Worm (Caenorhabditis elegans) whole organism, L1 larva: ENCODE measurements around the gene ZK856.7.

Experiments used
- C04F5.9 ChIP-seq: sonication (generic microtip); optimal IDR thresholded peaks from 2 replicates; lab custom pipeline; 2016; ENCODE audit warnings: missing genetic modification characterization, missing compliant biosample characterization
- C16A3.4 ChIP-seq: fragments of 150-350 bp; optimal IDR thresholded peaks from 2 replicates; lab custom pipeline; 2014; ENCODE audit warnings: missing biosample characterization, missing genetic modification characterization
- Y116A8C.19 ChIP-seq: sonication (generic microtip); optimal IDR thresholded peaks from 2 replicates; lab custom pipeline; 2016; ENCODE audit warnings: missing compliant biosample characterization, missing genetic modification characterization, borderline replicate concordance
- aha-1 ChIP-seq: fragments of 150-350 bp; optimal IDR thresholded peaks from 2 replicates; lab custom pipeline; 2014; ENCODE audit warnings: missing biosample characterization, missing genetic modification characterization
- alr-1 ChIP-seq: fragments of 200-800 bp; sonication (Bioruptor generic); optimal IDR thresholded peaks from 2 replicates; lab custom pipeline; 2018; ENCODE audit warnings: borderline replicate concordance, mild to moderate bottlenecking, missing genetic modification characterization, missing compliant biosample characterization
- blmp-1 ChIP-seq: fragments of 150-350 bp; optimal IDR thresholded peaks from 2 replicates; lab custom pipeline; 2014; ENCODE audit warnings: missing biosample characterization, missing genetic modification characterization
- ceh-63 ChIP-seq: fragments of 200-800 bp; sonication (Bioruptor generic); optimal IDR thresholded peaks from 2 replicates; lab custom pipeline; 2018; ENCODE audit warnings: mild to moderate bottlenecking, missing genetic modification characterization, missing compliant biosample characterization
- ceh-82 ChIP-seq, 3 experiments: fragments of 150-350 bp in 1 of 3; sonication (generic microtip) in 2 of 3; optimal IDR thresholded peaks; 2 replicates each; lab custom pipeline; 2014 to 2017; ENCODE audit warnings: missing biosample characterization in 3 of 3, missing genetic modification characterization in 3 of 3
- ceh-88 ChIP-seq: fragments of 200-800 bp; sonication (Bioruptor generic); IDR thresholded peaks from 2 replicates; pipeline ENCODE4 v1.3.6; 2022; ENCODE audit warnings: missing genetic modification characterization, missing compliant biosample characterization
- ceh-90 ChIP-seq: sonication (generic microtip); optimal IDR thresholded peaks from 2 replicates; lab custom pipeline; 2016; ENCODE audit warnings: missing genetic modification characterization, missing compliant biosample characterization
- efl-1 ChIP-seq, 4 experiments: fragments of 150-350 bp; optimal IDR thresholded peaks in 3 of 4; peaks in 1 of 4; 1 replicate in 1 of 4; 2 replicates in 3 of 4; lab custom pipeline; 2014; ENCODE audit warnings: missing biosample characterization in 2 of 4, missing genetic modification characterization in 2 of 4, missing genetic modification reagents in 2 of 4
- efl-3 ChIP-seq: fragments of 200-800 bp; sonication (Bioruptor generic); optimal IDR thresholded peaks from 2 replicates; lab custom pipeline; 2018; ENCODE audit warnings: mild to moderate bottlenecking, missing genetic modification characterization, missing compliant biosample characterization
- egl-27 ChIP-seq, 2 experiments: fragments of 150-350 bp in 1 of 2; sonication (generic microtip); optimal IDR thresholded peaks; 3 replicates each; lab custom pipeline; 2017 to 2018; ENCODE audit warnings: missing biosample characterization in 2 of 2, missing genetic modification characterization in 2 of 2, missing genetic modification reagents in 2 of 2
- elt-2 ChIP-seq: sonication (generic microtip); optimal IDR thresholded peaks from 2 replicates; lab custom pipeline; 2016; ENCODE audit warnings: missing genetic modification characterization, mild to moderate bottlenecking, inconsistent platforms, missing compliant biosample characterization, missing genetic modification reagents
- elt-3 ChIP-seq, 6 experiments: fragments of 150-350 bp in 1 of 6; sonication (generic microtip); optimal IDR thresholded peaks; 2 replicates each; lab custom pipeline; 2017 to 2018; ENCODE audit warnings: missing biosample characterization in 6 of 6, missing genetic modification characterization in 6 of 6, inconsistent platforms in 1 of 6
- ets-5 ChIP-seq: fragments of 200-800 bp; sonication (Bioruptor generic); IDR thresholded peaks from 2 replicates; pipeline ENCODE4 v1.3.6; 2022; ENCODE audit warnings: missing genetic modification characterization, missing compliant biosample characterization
- fkh-10 ChIP-seq: sonication (generic microtip); optimal IDR thresholded peaks from 2 replicates; lab custom pipeline; 2017; ENCODE audit warnings: missing biosample characterization, missing genetic modification reagents, missing genetic modification characterization
- fkh-8 ChIP-seq: sonication (generic microtip); optimal IDR thresholded peaks from 2 replicates; lab custom pipeline; 2016; ENCODE audit warnings: mild to moderate bottlenecking, missing genetic modification characterization, missing compliant biosample characterization
- grh-1 ChIP-seq: fragments of 200-800 bp; sonication (Bioruptor generic); IDR thresholded peaks from 2 replicates; pipeline ENCODE4 v1.3.6; 2022; ENCODE audit warnings: missing genetic modification reagents, missing genetic modification characterization, missing compliant biosample characterization
- hlh-17 ChIP-seq: fragments of 200-800 bp; sonication (Bioruptor generic); optimal IDR thresholded peaks from 2 replicates; lab custom pipeline; 2018; ENCODE audit warnings: missing genetic modification characterization, mild to moderate bottlenecking, missing compliant biosample characterization, moderate library complexity, borderline replicate concordance
- irx-1 ChIP-seq: sonication (generic microtip); optimal IDR thresholded peaks from 2 replicates; lab custom pipeline; 2016; ENCODE audit warnings: missing genetic modification characterization, missing compliant biosample characterization
- lin-13 ChIP-seq: fragments of 150-350 bp; optimal IDR thresholded peaks from 2 replicates; lab custom pipeline; 2014; ENCODE audit warnings: missing biosample characterization, missing genetic modification reagents, missing genetic modification characterization
- lin-14 ChIP-seq: fragments of 200-800 bp; sonication (Bioruptor generic); optimal IDR thresholded peaks from 2 replicates; lab custom pipeline; 2018; ENCODE audit warnings: mild to moderate bottlenecking, missing genetic modification characterization, moderate library complexity, missing compliant biosample characterization
- lin-39 ChIP-seq: fragments of 150-350 bp; optimal IDR thresholded peaks from 2 replicates; lab custom pipeline; 2014; ENCODE audit warnings: missing biosample characterization, missing genetic modification reagents, missing genetic modification characterization
- lsy-2 ChIP-seq, 2 experiments: fragments of 150-350 bp; optimal IDR thresholded peaks; 2 replicates each; lab custom pipeline; 2014; ENCODE audit warnings: missing biosample characterization in 2 of 2, missing genetic modification characterization in 2 of 2
- mef-2 ChIP-seq: fragments of 150-350 bp; optimal IDR thresholded peaks from 2 replicates; lab custom pipeline; 2014; ENCODE audit warnings: missing biosample characterization, missing genetic modification characterization
- nhr-11 ChIP-seq: fragments of 150-350 bp; optimal IDR thresholded peaks from 2 replicates; lab custom pipeline; 2014; ENCODE audit warnings: missing biosample characterization, missing genetic modification characterization
- nhr-12 ChIP-seq: sonication (generic microtip); optimal IDR thresholded peaks from 2 replicates; lab custom pipeline; 2017; ENCODE audit warnings: missing biosample characterization, missing genetic modification characterization
- nhr-19 ChIP-seq: fragments of 200-800 bp; sonication (Bioruptor generic); conservative IDR thresholded peaks from 2 replicates; pipeline ENCODE4 v1.3.6; 2022; ENCODE audit warnings: missing genetic modification characterization, missing compliant biosample characterization
- nhr-20 ChIP-seq: sonication (generic microtip); optimal IDR thresholded peaks from 2 replicates; lab custom pipeline; 2016; ENCODE audit warnings: mild to moderate bottlenecking, missing genetic modification characterization, missing compliant biosample characterization
- nhr-237 ChIP-seq: fragments of 150-350 bp; optimal IDR thresholded peaks from 2 replicates; lab custom pipeline; 2014; ENCODE audit warnings: missing biosample characterization, missing genetic modification characterization
- nhr-28 ChIP-seq: fragments of 150-350 bp; optimal IDR thresholded peaks from 2 replicates; lab custom pipeline; 2014; ENCODE audit warnings: missing biosample characterization, missing genetic modification characterization
- nhr-76 ChIP-seq: sonication (generic microtip); optimal IDR thresholded peaks from 2 replicates; lab custom pipeline; 2017; ENCODE audit warnings: missing biosample characterization, missing genetic modification characterization
- nhr-77 ChIP-seq: fragments of 150-350 bp; optimal IDR thresholded peaks from 2 replicates; lab custom pipeline; 2014; ENCODE audit warnings: missing biosample characterization, missing genetic modification characterization
- nhr-84 ChIP-seq: sonication (generic microtip); optimal IDR thresholded peaks from 2 replicates; lab custom pipeline; 2017; ENCODE audit warnings: missing biosample characterization, missing genetic modification characterization
- pag-3 ChIP-seq: sonication (generic microtip); optimal IDR thresholded peaks from 2 replicates; lab custom pipeline; 2017; ENCODE audit warnings: missing genetic modification characterization, mild to moderate bottlenecking, missing compliant biosample characterization, antibody characterized with exemption, borderline replicate concordance; ENCODE audit not compliant: insufficient read depth
- pax-3 ChIP-seq: fragments of 200-800 bp; sonication (Bioruptor generic); optimal IDR thresholded peaks from 2 replicates; lab custom pipeline; 2018; ENCODE audit warnings: mild to moderate bottlenecking, missing genetic modification characterization, moderate library complexity, missing compliant biosample characterization
- pqm-1 ChIP-seq: sonication (generic microtip); optimal IDR thresholded peaks from 3 replicates; lab custom pipeline; 2017; ENCODE audit warnings: missing biosample characterization, missing genetic modification characterization
- sox-4 ChIP-seq: sonication (generic microtip); optimal IDR thresholded peaks from 2 replicates; lab custom pipeline; 2016; ENCODE audit warnings: missing genetic modification characterization, missing compliant biosample characterization
- sptf-1 ChIP-seq: fragments of 150-350 bp; optimal IDR thresholded peaks from 2 replicates; lab custom pipeline; 2014; ENCODE audit warnings: missing biosample characterization, missing genetic modification characterization
- sup-37 ChIP-seq: fragments of 200-800 bp; sonication (Bioruptor generic); optimal IDR thresholded peaks from 2 replicates; lab custom pipeline; 2018; ENCODE audit warnings: mild to moderate bottlenecking, missing genetic modification characterization, missing compliant biosample characterization
- swsn-7 ChIP-seq: sonication (generic microtip); optimal IDR thresholded peaks from 2 replicates; lab custom pipeline; 2016; ENCODE audit warnings: missing genetic modification characterization, missing compliant biosample characterization
- tbx-2 ChIP-seq: sonication (generic microtip); optimal IDR thresholded peaks from 2 replicates; lab custom pipeline; 2016; ENCODE audit warnings: missing genetic modification characterization, missing compliant biosample characterization
- unc-130 ChIP-seq: fragments of 150-350 bp; optimal IDR thresholded peaks from 2 replicates; lab custom pipeline; 2017; ENCODE audit warnings: missing biosample characterization, missing genetic modification characterization, inconsistent platforms
- xbp-1 ChIP-seq: sonication (generic microtip); optimal IDR thresholded peaks from 2 replicates; lab custom pipeline; 2016; ENCODE audit warnings: missing genetic modification characterization, missing compliant biosample characterization
- zag-1 ChIP-seq: fragments of 150-350 bp; optimal IDR thresholded peaks from 2 replicates; lab custom pipeline; 2014; ENCODE audit warnings: missing biosample characterization, missing genetic modification characterization
- zip-4 ChIP-seq: fragments of 200-800 bp; sonication (Bioruptor generic); optimal IDR thresholded peaks from 2 replicates; lab custom pipeline; 2018; ENCODE audit warnings: mild to moderate bottlenecking, missing genetic modification characterization, moderate library complexity, missing compliant biosample characterization
- ztf-11 ChIP-seq, 2 experiments: sonication (generic microtip); optimal IDR thresholded peaks; 2 replicates each; lab custom pipeline; 2016 to 2017; ENCODE audit warnings: missing genetic modification characterization in 2 of 2, missing biosample characterization in 1 of 2, missing compliant biosample characterization in 1 of 2
- ztf-4 ChIP-seq: fragments of 150-350 bp; optimal IDR thresholded peaks from 2 replicates; lab custom pipeline; 2014; ENCODE audit warnings: missing biosample characterization, missing genetic modification characterization

ZK856.7 gene

ce11 chrV:10174632-10175075 is 27.2 kb upstream of the ZK856.7 start (continued):
- TF ChIP-seq sptf-1 (no peak), ztf-11 (tag; optimal IDR thresholded peaks at IDR 0.05; lab: Kevin White, UChicago) (peak in 1 of 2 experiments; percentile 25), nhr-76 (no peak), efl-3 (GFP tag; lab: Kevin White, UChicago) (no peak), pag-3 (tag; lab: Kevin White, UChicago) (no peak), lsy-2 (tag; optimal IDR thresholded peaks at IDR 0.05; lab: Kevin White, UChicago) (peak; percentile 56 to 78), irx-1 (tag; lab: Kevin White, UChicago) (peak; percentile 55), fkh-10 (GFP tag; lab: Kevin White, UChicago) (peak; percentile 97), swsn-7 (peak; percentile 85), ceh-90 (tag; lab: Kevin White, UChicago) (no peak), elt-3 (tag; optimal IDR thresholded peaks at IDR 0.05; lab: Kevin White, UChicago) (no peak), efl-1 (optimal IDR thresholded peaks at IDR 0.05; lab: Kevin White, UChicago) (peak; percentile 44 to 53), efl-1 (GFP tag; optimal IDR thresholded peaks at IDR 0.05 in 1 of 2; lab: Kevin White, UChicago) (peak in 1 of 2 experiments; percentile 19), ceh-63 (GFP tag; lab: Kevin White, UChicago) (no peak), pax-3 (tag; lab: Kevin White, UChicago) (peak; percentile 78), grh-1 (no peak), nhr-11 (tag; lab: Kevin White, UChicago) (no peak), elt-2 (tag; lab: Kevin White, UChicago) (no peak), nhr-84 (tag; lab: Kevin White, UChicago) (no peak), lin-13 (GFP tag; lab: Kevin White, UChicago) (peak; percentile 71), unc-130 (tag; lab: Kevin White, UChicago) (no peak), ztf-4 (tag; lab: Kevin White, UChicago) (peak; percentile 76), tbx-2 (tag; lab: Kevin White, UChicago) (peak; percentile 82), ets-5 (GFP tag; lab: Robert Waterston, UW) (no peak), nhr-20 (tag; lab: Kevin White, UChicago) (peak; percentile 20), lin-39 (tag; lab: Kevin White, UChicago) (no peak), sup-37 (GFP tag; lab: Kevin White, UChicago) (no peak), zip-4 (no peak), pqm-1 (tag; lab: Kevin White, UChicago) (no peak), nhr-12 (no peak), ceh-82 (tag; optimal IDR thresholded peaks at IDR 0.05; lab: Kevin White, UChicago) (peak; percentile 44 to 81 (median 54))

DNA sequence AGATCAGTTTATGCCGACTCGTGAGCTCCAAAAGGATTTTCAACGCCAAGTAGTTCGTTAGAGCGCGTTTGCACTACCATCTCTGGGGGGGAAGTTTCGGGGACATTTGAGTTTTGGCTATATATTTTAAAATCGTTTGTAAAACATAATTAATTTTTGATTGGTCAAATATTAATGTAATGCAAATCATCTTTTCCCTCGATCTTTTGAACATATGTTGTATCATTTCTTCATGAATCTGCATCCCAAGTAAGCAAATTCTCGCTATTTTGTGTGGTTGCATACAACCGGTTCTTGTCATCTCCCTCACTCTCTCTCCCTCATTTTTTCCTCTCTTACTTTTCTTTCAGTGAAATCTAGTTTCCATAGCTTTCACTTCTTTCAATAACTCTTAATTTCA is 23.7 kb upstream of the ZK856.7 start:
- TF ChIP-seq nhr-12 (no peak), egl-27 (tag; optimal IDR thresholded peaks at IDR 0.05; lab: Kevin White, UChicago) (no peak), pag-3 (tag; lab: Kevin White, UChicago) (peak; percentile 41), blmp-1 (tag; lab: Kevin White, UChicago) (peak; percentile 95), ztf-4 (tag; lab: Kevin White, UChicago) (no peak), lin-14 (GFP tag; lab: Kevin White, UChicago) (peak; percentile 85), sup-37 (GFP tag; lab: Kevin White, UChicago) (peak; percentile 15), ceh-88 (peak; percentile 59), lsy-2 (tag; optimal IDR thresholded peaks at IDR 0.05; lab: Kevin White, UChicago) (peak; percentile 52 to 81), pax-3 (tag; lab: Kevin White, UChicago) (peak; percentile 78), zag-1 (tag; lab: Kevin White, UChicago) (no peak), nhr-19 (GFP tag; lab: Robert Waterston, UW) (peak; percentile 77), ceh-82 (tag; optimal IDR thresholded peaks at IDR 0.05; lab: Kevin White, UChicago) (no peak), C16A3.4 (peak; percentile 44), ztf-11 (tag; optimal IDR thresholded peaks at IDR 0.05; lab: Kevin White, UChicago) (peak in 1 of 2 experiments; percentile 60), mef-2 (tag; lab: Kevin White, UChicago) (no peak), nhr-237 (peak; percentile 23), xbp-1 (tag; lab: Kevin White, UChicago) (peak; percentile 79), C04F5.9 (tag; lab: Kevin White, UChicago) (peak; percentile 52), nhr-84 (tag; lab: Kevin White, UChicago) (no peak), nhr-77 (tag; lab: Kevin White, UChicago) (peak; percentile 70), Y116A8C.19 (no peak), nhr-20 (tag; lab: Kevin White, UChicago) (peak; percentile 85), elt-2 (tag; lab: Kevin White, UChicago) (peak; percentile 24), fkh-8 (peak; percentile 85), aha-1 (tag; lab: Kevin White, UChicago) (no peak), pqm-1 (tag; lab: Kevin White, UChicago) (no peak), nhr-28 (tag; lab: Kevin White, UChicago) (no peak), hlh-17 (no peak), alr-1 (no peak), sox-4 (tag; lab: Kevin White, UChicago) (peak; percentile 41)
